Fruit fly (Drosophila melanogaster) whole organism, prepupa: ENCODE data around the gene CG3909.

Experiments
- Eip78C ChIP-seq: fragments of 200-800 bp; sonication (Bioruptor generic); peaks from one replicate; lab custom pipeline; 2016; ENCODE audit warnings: missing biosample characterization, missing genetic modification characterization

Gene CG3909

DNA sequence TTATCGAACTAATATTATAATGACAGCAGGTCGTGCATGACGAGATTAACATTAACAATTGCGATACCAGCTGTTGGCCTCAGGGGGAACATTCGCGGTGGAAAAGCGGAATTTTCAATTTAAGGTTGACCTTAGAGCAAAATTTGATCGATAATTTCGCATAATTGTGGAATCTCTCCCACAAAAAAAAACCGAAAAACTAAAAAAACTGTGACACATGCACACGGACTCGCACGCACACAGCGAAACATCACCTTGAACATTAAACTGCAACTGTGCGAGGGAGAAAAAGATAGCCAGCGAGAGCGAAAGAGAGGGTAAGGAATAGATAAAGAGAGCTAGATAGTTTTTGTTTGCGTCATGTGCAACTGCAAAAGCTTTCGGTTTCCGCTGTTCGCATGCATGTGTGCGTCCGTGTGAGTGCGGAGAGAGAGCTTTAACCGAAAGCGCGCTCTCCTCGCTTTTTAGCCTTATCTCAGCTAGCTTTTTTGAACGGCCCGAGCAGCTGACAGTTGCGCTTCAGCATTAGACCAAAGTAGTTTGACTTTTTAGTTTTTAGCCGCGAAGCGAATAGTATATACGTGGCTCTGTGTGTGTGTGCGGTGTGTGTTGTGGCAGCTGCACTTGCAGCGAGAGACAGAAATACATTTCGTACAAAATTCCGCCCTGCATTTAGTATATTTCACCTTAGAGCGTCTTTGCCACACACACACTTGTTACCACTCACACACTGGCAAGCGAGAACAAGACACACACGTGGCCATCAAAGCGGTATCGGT is 50.4 kb downstream of the CG3909 start (continued):
- peak; percentile 34 for TF ChIP-seq Eip78C
